Fruit fly (Drosophila melanogaster) whole organism, wandering third instar larva: Measurements from ENCODE around the gene CG7519.

Source experiments
- Abd-B ChIP-seq: fragments of >200 bp; optimal IDR thresholded peaks from 2 replicates; lab custom pipeline; 2017; ENCODE audit warnings: missing biosample characterization, missing genetic modification characterization
- CG32264 ChIP-seq: fragments of 200-800 bp; sonication (Bioruptor generic); optimal IDR thresholded peaks from 2 replicates; lab custom pipeline; 2016; ENCODE audit warnings: missing biosample characterization, missing genetic modification characterization
- CG9705 ChIP-seq: fragments of 200-800 bp; sonication (Bioruptor generic); optimal IDR thresholded peaks from 2 replicates; lab custom pipeline; 2018; ENCODE audit warnings: missing biosample characterization, mild to moderate bottlenecking, missing genetic modification characterization
- CrebA ChIP-seq: fragments of 200-800 bp; sonication (Bioruptor generic); optimal IDR thresholded peaks from 2 replicates; lab custom pipeline; 2016; ENCODE audit warnings: missing biosample characterization, mild to moderate bottlenecking, missing genetic modification characterization, borderline replicate concordance
- Dfd ChIP-seq: fragments of >200 bp; optimal IDR thresholded peaks from 2 replicates; lab custom pipeline; 2017; ENCODE audit warnings: missing biosample characterization, missing genetic modification characterization
- Dif ChIP-seq: fragments of 200-275, 200-300 bp; sonication (Bioruptor generic); optimal IDR thresholded peaks from 2 replicates; lab custom pipeline; 2018; ENCODE audit warnings: missing biosample characterization, missing genetic modification characterization; ENCODE audit not compliant: partially characterized antibody
- GATAd ChIP-seq: sonication (Bioruptor generic); optimal IDR thresholded peaks from 2 replicates; lab custom pipeline; 2016; ENCODE audit warnings: missing biosample characterization, missing genetic modification characterization
- HLH106 ChIP-seq: fragments of 200-800 bp; optimal IDR thresholded peaks from 3 replicates; lab custom pipeline; 2019; ENCODE audit warnings: missing biosample characterization, mild to moderate bottlenecking, missing genetic modification characterization, moderate library complexity
- Hnf4 ChIP-seq: fragments of 200-800 bp; sonication (Bioruptor generic); optimal IDR thresholded peaks from 2 replicates; lab custom pipeline; 2016; ENCODE audit warnings: missing biosample characterization, mild to moderate bottlenecking, missing genetic modification characterization
- Jra ChIP-seq: sonication (Bioruptor generic); optimal IDR thresholded peaks from 2 replicates; lab custom pipeline; 2016; ENCODE audit warnings: missing biosample characterization, missing genetic modification characterization
- Mio ChIP-seq: sonication (Bioruptor generic); optimal IDR thresholded peaks from 2 replicates; lab custom pipeline; 2016; ENCODE audit warnings: missing biosample characterization, missing genetic modification characterization
- N ChIP-seq: fragments of >200 bp; optimal IDR thresholded peaks from 2 replicates; lab custom pipeline; 2018; ENCODE audit warnings: missing biosample characterization, missing external identifiers, missing genetic modification characterization
- OdsH ChIP-seq: fragments of 200-800 bp; sonication (Bioruptor generic); optimal IDR thresholded peaks from 2 replicates; lab custom pipeline; 2016; ENCODE audit warnings: missing biosample characterization, mild to moderate bottlenecking, missing genetic modification characterization
- Rel ChIP-seq, 2 experiments: fragments of 200-800 bp; sonication (Bioruptor generic) in 1 of 2; optimal IDR thresholded peaks; 2 replicates in 1 of 2; 3 replicates in 1 of 2; lab custom pipeline; 2016 to 2019; ENCODE audit warnings: mild to moderate bottlenecking in 2 of 2, missing biosample characterization in 2 of 2, missing genetic modification characterization in 2 of 2, moderate library complexity in 1 of 2
- Sp1 ChIP-seq: fragments of 200-800 bp; sonication (Bioruptor generic); optimal IDR thresholded peaks from 3 replicates; lab custom pipeline; 2019; ENCODE audit warnings: missing biosample characterization, mild to moderate bottlenecking, missing genetic modification characterization, moderate library complexity
- Vsx2 ChIP-seq: fragments of 200-300, 225-300 bp; sonication (Bioruptor generic); optimal IDR thresholded peaks from 2 replicates; lab custom pipeline; 2018; ENCODE audit warnings: missing biosample characterization, missing genetic modification characterization; ENCODE audit not compliant: partially characterized antibody
- br ChIP-seq: fragments of 200-800 bp; sonication (Bioruptor generic); optimal IDR thresholded peaks from 2 replicates; lab custom pipeline; 2016; ENCODE audit warnings: missing biosample characterization, missing genetic modification characterization
- dmrt93B ChIP-seq: fragments of 200-800 bp; sonication (Bioruptor generic); optimal IDR thresholded peaks from 2 replicates; lab custom pipeline; 2018; ENCODE audit warnings: missing biosample characterization, mild to moderate bottlenecking, missing genetic modification characterization
- dsf ChIP-seq: sonication (Bioruptor generic); optimal IDR thresholded peaks from 2 replicates; lab custom pipeline; 2016; ENCODE audit warnings: missing biosample characterization, missing genetic modification characterization, borderline replicate concordance
- fru ChIP-seq: fragments of 200-800 bp; sonication (Bioruptor generic); optimal IDR thresholded peaks from 3 replicates; lab custom pipeline; 2016; ENCODE audit warnings: missing biosample characterization, mild to moderate bottlenecking, missing genetic modification characterization
- h ChIP-seq: fragments of 200-800 bp; sonication (Bioruptor generic); optimal IDR thresholded peaks from 3 replicates; lab custom pipeline; 2016; ENCODE audit warnings: missing biosample characterization, mild to moderate bottlenecking, missing genetic modification characterization
- jim ChIP-seq: fragments of 175-275, 200-325 bp; sonication (Bioruptor generic); optimal IDR thresholded peaks from 2 replicates; lab custom pipeline; 2016; ENCODE audit warnings: missing biosample characterization, mild to moderate bottlenecking, missing genetic modification characterization
- lola ChIP-seq: fragments of >200 bp; optimal IDR thresholded peaks from 2 replicates; lab custom pipeline; 2017; ENCODE audit warnings: missing biosample characterization, missing genetic modification characterization
- psq ChIP-seq: fragments of 200-800 bp; sonication (Bioruptor generic); optimal IDR thresholded peaks from 3 replicates; lab custom pipeline; 2017; ENCODE audit warnings: missing biosample characterization, mild to moderate bottlenecking, missing genetic modification characterization, moderate library complexity
- rgr ChIP-seq: fragments of 200-800 bp; sonication (Bioruptor generic); optimal IDR thresholded peaks from 3 replicates; lab custom pipeline; 2016; ENCODE audit warnings: missing biosample characterization, mild to moderate bottlenecking, missing genetic modification characterization
- sage ChIP-seq: fragments of 200-800 bp; sonication (Bioruptor generic); optimal IDR thresholded peaks from 2 replicates; lab custom pipeline; 2016; ENCODE audit warnings: missing biosample characterization, mild to moderate bottlenecking, missing genetic modification characterization
- sv ChIP-seq: fragments of 200-800 bp; sonication (Bioruptor generic); optimal IDR thresholded peaks from 3 replicates; lab custom pipeline; 2016; ENCODE audit warnings: missing biosample characterization, missing genetic modification characterization
- woc ChIP-seq: sonication (Bioruptor generic); optimal IDR thresholded peaks from 2 replicates; lab custom pipeline; 2016; ENCODE audit warnings: missing biosample characterization, mild to moderate bottlenecking, missing genetic modification characterization

CG7519 gene

dm6 chr3L:21453623-21454022, 39.3 kb upstream of the CG7519 start:
- TF ChIP-seq sage (GFP tag; lab: Kevin White, UChicago) (no peak), Hnf4 (no peak), GATAd (no peak), lola (GFP tag; lab: Kevin White, UChicago) (no peak), CG9705 (GFP tag; lab: Kevin White, UChicago) (no peak), CrebA (GFP tag; lab: Kevin White, UChicago) (no peak), N (GFP tag; lab: Kevin White, UChicago) (no peak), dmrt93B (no peak), woc (GFP tag; lab: Kevin White, UChicago) (no peak)

dm6 chr3L:21455196-21455595, 37.7 kb upstream of the CG7519 start:
- TF ChIP-seq CG32264: no peak
- TF ChIP-seq N (GFP tag; lab: Kevin White, UChicago): no peak
- TF ChIP-seq h (GFP tag; lab: Kevin White, UChicago): no peak
- TF ChIP-seq Mio (GFP tag; lab: Kevin White, UChicago): no peak
- TF ChIP-seq Dif (GFP tag; lab: Kevin White, UChicago): no peak
- TF ChIP-seq CG9705 (GFP tag; lab: Kevin White, UChicago): no peak

- no peak for TF ChIP-seq psq (GFP tag; lab: Kevin White, UChicago)
Measured at dm6 chr3L:21458736-21459135, 34.1 kb upstream of the CG7519 start.

- TF ChIP-seq Sp1 (no peak), Jra (GFP tag; lab: Kevin White, UChicago) (no peak), woc (GFP tag; lab: Kevin White, UChicago) (no peak), CrebA (GFP tag; lab: Kevin White, UChicago) (no peak), dsf (GFP tag; lab: Kevin White, UChicago) (no peak), OdsH (GFP tag; lab: Kevin White, UChicago) (no peak), jim (GFP tag; lab: Kevin White, UChicago) (no peak), sage (GFP tag; lab: Kevin White, UChicago) (no peak), br (GFP tag; lab: Kevin White, UChicago) (no peak), dmrt93B (no peak), Vsx2 (GFP tag; lab: Kevin White, UChicago) (peak; percentile 50), N (GFP tag; lab: Kevin White, UChicago) (peak; percentile 10), Hnf4 (no peak), Rel (GFP tag; optimal IDR thresholded peaks at IDR 0.05; lab: Kevin White, UChicago) (no peak), Rel (tag; optimal IDR thresholded peaks at IDR 0.05; lab: Kevin White, UChicago) (no peak), HLH106 (tag; lab: Kevin White, UChicago) (no peak), Dif (GFP tag; lab: Kevin White, UChicago) (peak; percentile 6), fru (GFP tag; lab: Kevin White, UChicago) (peak; percentile 16)
Measured at dm6 chr3L:21460149-21460873, 32.6 kb upstream of the CG7519 start.

- TF ChIP-seq Dfd (GFP tag; lab: Kevin White, UChicago) (no peak), br (GFP tag; lab: Kevin White, UChicago) (no peak), Mio (GFP tag; lab: Kevin White, UChicago) (no peak), CG32264 (no peak), OdsH (GFP tag; lab: Kevin White, UChicago) (no peak), sage (GFP tag; lab: Kevin White, UChicago) (no peak), lola (GFP tag; lab: Kevin White, UChicago) (no peak), N (GFP tag; lab: Kevin White, UChicago) (no peak), rgr (GFP tag; lab: Kevin White, UChicago) (no peak), woc (GFP tag; lab: Kevin White, UChicago) (no peak), h (GFP tag; lab: Kevin White, UChicago) (no peak), sv (no peak), CrebA (GFP tag; lab: Kevin White, UChicago) (no peak), CG9705 (GFP tag; lab: Kevin White, UChicago) (no peak), Abd-B (GFP tag; lab: Kevin White, UChicago) (no peak), Dif (GFP tag; lab: Kevin White, UChicago) (no peak)
Measured at dm6 chr3L:21462860-21463259, 30.0 kb upstream of the CG7519 start.
